Fruit fly (Drosophila melanogaster): ENCODE results near the gene CG15765.

Gene CG15765

DNA sequence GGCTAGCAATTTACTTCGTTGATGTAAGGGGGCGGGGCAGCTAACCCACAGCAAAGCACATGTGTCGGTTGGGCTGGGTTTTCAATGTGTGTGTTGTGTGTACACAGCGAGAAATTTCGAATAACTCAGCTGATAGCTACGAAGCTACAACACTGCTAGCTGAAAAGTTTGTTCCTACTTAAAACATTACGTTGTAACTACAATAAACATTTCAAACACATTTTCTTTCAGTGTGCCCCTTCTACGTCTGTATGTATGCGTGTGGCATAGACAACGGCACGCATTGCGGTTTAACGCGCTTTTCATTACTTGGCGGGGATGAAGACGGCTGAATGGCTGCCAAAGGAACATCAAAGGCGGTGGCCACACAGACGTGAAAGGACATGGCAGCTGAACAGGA is 29.2 kb downstream of the CG15765 start (continued):
- TF ChIP-seq CG32772 (GFP tag; IDR thresholded peaks at IDR 0.05) (peak; percentile 28; the same call in 1 of the 2 replicates), CG32767 (GFP tag; IDR thresholded peaks at IDR 0.05) (no peak), fru (optimal IDR thresholded peaks at IDR 0.05) (no peak), Dref (GFP tag; IDR thresholded peaks at IDR 0.05) (no peak), Deaf1 (tag; optimal IDR thresholded peaks at IDR 0.05) (no peak)

DNA sequence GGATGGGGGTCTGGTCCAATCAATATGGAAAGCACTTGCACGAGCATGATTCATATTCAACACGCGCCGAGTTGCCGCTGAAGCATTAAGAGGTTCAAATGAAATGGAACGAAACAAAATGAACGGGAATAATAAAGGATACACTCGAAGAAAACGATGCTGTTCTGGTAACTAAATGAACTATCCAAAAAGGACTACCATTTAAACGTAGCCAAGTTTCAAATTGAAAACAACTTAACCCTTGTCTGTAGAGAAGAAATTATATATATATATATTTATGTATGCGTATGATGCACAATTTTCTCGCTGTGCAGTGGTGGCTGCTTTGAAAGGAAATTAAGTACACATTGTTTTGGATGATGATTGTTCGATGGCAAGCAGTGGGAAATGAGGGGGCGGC is 34.3 kb downstream of the CG15765 start:
- no peak for TF ChIP-seq CG9797 (GFP tag; optimal IDR thresholded peaks at IDR 0.05)
- TF ChIP-seq Xbp1 (GFP tag; optimal IDR thresholded peaks at IDR 0.05): peak; percentile 6
- peak; percentile 60 for TF ChIP-seq CG7839 (tag; optimal IDR thresholded peaks at IDR 0.05)
- TF ChIP-seq CoRest (tag; optimal IDR thresholded peaks at IDR 0.05): no peak
- TF ChIP-seq CG6791 (GFP tag; IDR thresholded peaks at IDR 0.05; ENCODE audit: partially characterized antibody): no peak
- peak; percentile 0 for TF ChIP-seq D19A (tag; optimal IDR thresholded peaks at IDR 0.05)
- peak; percentile 41 for TF ChIP-seq dmrt99B (tag; optimal IDR thresholded peaks at IDR 0.05)
- peak; percentile 14 for TF ChIP-seq fd96Cb (tag; optimal IDR thresholded peaks at IDR 0.05)
- TF ChIP-seq CG18599 (GFP tag; optimal IDR thresholded peaks at IDR 0.05): peak; percentile 50
- TF ChIP-seq CG11504 (tag; optimal IDR thresholded peaks at IDR 0.05): peak; percentile 49
- no peak for TF ChIP-seq CG10543 (GFP tag; optimal IDR thresholded peaks at IDR 0.05)
- TF ChIP-seq CG6765 (GFP tag; optimal IDR thresholded peaks at IDR 0.05): no peak
- TF ChIP-seq Meics (GFP tag; optimal IDR thresholded peaks at IDR 0.05): peak; percentile 3
- TF ChIP-seq CG18262 (tag; optimal IDR thresholded peaks at IDR 0.05): peak; percentile 5
- TF ChIP-seq CG15269 (tag; optimal IDR thresholded peaks at IDR 0.05): peak; percentile 8
- TF ChIP-seq chn (GFP tag; optimal IDR thresholded peaks at IDR 0.05): no peak
- peak; percentile 10 for TF ChIP-seq unpg (GFP tag; optimal IDR thresholded peaks at IDR 0.05)
- TF ChIP-seq Fer1 (GFP tag; optimal IDR thresholded peaks at IDR 0.05): peak; percentile 29
- peak; percentile 13 for TF ChIP-seq scrt (GFP tag; optimal IDR thresholded peaks at IDR 0.05)
- TF ChIP-seq CG3847 (GFP tag; IDR thresholded peaks at IDR 0.05): peak; percentile 9; the same call in 1 of the 2 replicates
- TF ChIP-seq Hr51 (GFP tag; optimal IDR thresholded peaks at IDR 0.05): peak in 1 of 2 experiments; percentile 9
- peak; percentile 54 for TF ChIP-seq row (GFP tag; IDR thresholded peaks at IDR 0.05)
- TF ChIP-seq bsh (GFP tag; optimal IDR thresholded peaks at IDR 0.05): peak in 1 of 2 experiments; percentile 20
- peak; percentile 27 for TF ChIP-seq grau (tag; optimal IDR thresholded peaks at IDR 0.05)
- TF ChIP-seq zfh1 (GFP tag; IDR thresholded peaks at IDR 0.05): peak; percentile 7; the same call in 1 of the 3 replicates
- TF ChIP-seq CG34376 (GFP tag; optimal IDR thresholded peaks at IDR 0.05): no peak
- TF ChIP-seq zen (tag; optimal IDR thresholded peaks at IDR 0.05): peak; percentile 18
- TF ChIP-seq CG31441 (GFP tag; IDR thresholded peaks at IDR 0.05): 0 out of 2 replicates have a peak, but pooled peaks have one; percentile 27
- TF ChIP-seq CG17359 (tag; optimal IDR thresholded peaks at IDR 0.05): peak; percentile 29
- peak; percentile 16 for TF ChIP-seq Sox102F (GFP tag; optimal IDR thresholded peaks at IDR 0.05)
- peak; percentile 0 for TF ChIP-seq CG15514 (GFP tag; optimal IDR thresholded peaks at IDR 0.05)
- 0 out of 2 replicates have a peak, but pooled peaks have one; percentile 14 for TF ChIP-seq esg (GFP tag; conservative IDR thresholded peaks at IDR 0.05)
- peak; percentile 30 for TF ChIP-seq CG2712 (tag; optimal IDR thresholded peaks at IDR 0.05)
- peak; percentile 16 for TF ChIP-seq cwo (GFP tag; optimal IDR thresholded peaks at IDR 0.05)
- TF ChIP-seq dysf (GFP tag; IDR thresholded peaks at IDR 0.05): 0 out of 3 replicates have a peak, but pooled peaks have one; percentile 32
- TF ChIP-seq slbo (GFP tag; IDR thresholded peaks at IDR 0.05): peak; percentile 38; the same call in 1 of the 2 replicates
- peak; percentile 30; the same call in 1 of the 2 replicates for TF ChIP-seq CG32532 (GFP tag; IDR thresholded peaks at IDR 0.05)
- TF ChIP-seq lab (GFP tag; optimal IDR thresholded peaks at IDR 0.05): peak; percentile 48
- TF ChIP-seq gem (tag; optimal IDR thresholded peaks at IDR 0.05): peak; percentile 45
- TF ChIP-seq CG2678 (tag; optimal IDR thresholded peaks at IDR 0.05): peak; percentile 47
- no peak for TF ChIP-seq Dad (GFP tag; optimal IDR thresholded peaks at IDR 0.05)
- TF ChIP-seq CG14710 (tag; optimal IDR thresholded peaks at IDR 0.05): peak; percentile 2
